Fruit fly (Drosophila melanogaster) whole organism, pupa: ENCODE measurements around the gene Pen.

ENCODE experiments used
- CG17806 ChIP-seq: fragments of 200-800 bp; sonication (Bioruptor generic); optimal IDR thresholded peaks from 2 replicates; lab custom pipeline; 2018; ENCODE audit warnings: missing biosample characterization, mild to moderate bottlenecking, missing genetic modification characterization, moderate library complexity
- CG8159 ChIP-seq: fragments of 200-800 bp; sonication (Bioruptor generic); optimal IDR thresholded peaks from 3 replicates; lab custom pipeline; 2018; ENCODE audit warnings: missing biosample characterization, mild to moderate bottlenecking, missing genetic modification characterization, moderate library complexity
- D1 ChIP-seq: fragments of 200-800 bp; sonication (Bioruptor generic); optimal IDR thresholded peaks from 2 replicates; lab custom pipeline; 2018; ENCODE audit warnings: missing biosample characterization, mild to moderate bottlenecking, missing genetic modification characterization, moderate library complexity
- EcR ChIP-seq: fragments of 200-800 bp; sonication (Bioruptor generic); optimal IDR thresholded peaks from 3 replicates; lab custom pipeline; 2019; ENCODE audit warnings: missing biosample characterization, missing genetic modification characterization, mild to moderate bottlenecking, moderate library complexity, missing genetic modification reagents
- fd96Ca ChIP-seq: fragments of 200-800 bp; sonication (Bioruptor generic); IDR thresholded peaks from 3 replicates; pipeline ENCODE4 v1.3.6; 2022; ENCODE audit warnings: missing biosample characterization, missing genetic modification characterization

dm6 chr2L:10093788-10094187, 37.1 kb downstream of the Pen start, which contains the start of gene CG34109:
- no peak for TF ChIP-seq D1 (tag; lab: Kevin White, UChicago)
- TF ChIP-seq CG8159 (tag; lab: Kevin White, UChicago): no peak
- no peak for TF ChIP-seq fd96Ca (GFP tag; lab: Robert Waterston, UW)
- no peak for TF ChIP-seq EcR (GFP tag; lab: Kevin White, UChicago)
- no peak for TF ChIP-seq CG17806 (tag; lab: Kevin White, UChicago)
